Worm (Caenorhabditis elegans): ENCODE results near the gene C04B4.5.

DNA sequence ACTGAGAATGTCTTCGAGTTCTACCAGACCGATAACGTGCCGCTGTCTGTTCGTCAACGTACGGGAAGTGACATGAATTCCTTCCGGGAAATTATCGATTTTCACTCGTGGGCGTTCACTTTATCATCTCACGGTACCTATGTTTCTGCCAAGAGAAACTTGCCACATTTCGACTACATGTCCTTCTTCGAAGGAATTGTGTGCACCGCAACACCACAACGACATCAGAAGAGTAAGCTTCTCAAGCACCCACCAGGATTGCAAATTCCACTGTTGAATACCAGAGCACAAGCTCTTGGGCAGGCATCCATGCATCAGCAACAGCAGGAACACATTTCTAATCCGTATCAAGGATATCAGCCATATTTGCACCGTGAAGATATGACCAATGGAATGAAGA is 4.0 kb downstream of the C04B4.5 start:
- no peak for TF ChIP-seq ceh-36 (tag; optimal IDR thresholded peaks at IDR 0.05)
- no peak for TF ChIP-seq hnd-1 (tag; optimal IDR thresholded peaks at IDR 0.05)
- TF ChIP-seq sea-1 (GFP tag; conservative IDR thresholded peaks at IDR 0.05): no peak
- no peak for TF ChIP-seq tbx-11 (GFP tag; IDR thresholded peaks at IDR 0.05)
- no peak for TF ChIP-seq pes-1 (GFP tag; IDR thresholded peaks at IDR 0.05)

Measured in whole organism, early embryonic.